Worm (Caenorhabditis elegans): ENCODE measurements around the gene cest-12.

- no peak for TF ChIP-seq W03F9.2 (tag; optimal IDR thresholded peaks at IDR 0.05)
- no peak for TF ChIP-seq dao-5 (tag; optimal IDR thresholded peaks at IDR 0.05)
- TF ChIP-seq him-1 (tag; optimal IDR thresholded peaks at IDR 0.05) = no peak
Measured at ce11 chrIII:12092595-12092994, 14.7 kb downstream of the cest-12 start.
